Worm (Caenorhabditis elegans): ENCODE data around the gene ZK688.5.

ce11 chrIII:7866189-7866588 is 25.2 kb downstream of the ZK688.5 start, which contains the start of gene cup-4:
- TF ChIP-seq efl-3 (GFP tag; optimal IDR thresholded peaks at IDR 0.05) (no peak), nhr-28 (tag; optimal IDR thresholded peaks at IDR 0.05) (no peak), pag-3 (tag; optimal IDR thresholded peaks at IDR 0.05; ENCODE audit: borderline replicate concordance, insufficient read depth) (no peak), elt-3 (tag; optimal IDR thresholded peaks at IDR 0.05) (no peak), ztf-11 (tag; optimal IDR thresholded peaks at IDR 0.05) (no peak), sox-4 (tag; optimal IDR thresholded peaks at IDR 0.05) (no peak), elt-2 (tag; optimal IDR thresholded peaks at IDR 0.05) (no peak), nhr-90 (tag; optimal IDR thresholded peaks at IDR 0.05; ENCODE audit: poor library complexity) (no peak)

All from whole organism, L1 larva.